Fruit fly (Drosophila melanogaster) whole organism, pupa: ENCODE data around the gene Sar1.

ENCODE experiments used
- CG10348 ChIP-seq: fragments of 200-800 bp; sonication (Bioruptor generic); IDR thresholded peaks from 2 replicates; pipeline ENCODE4 v1.3.6; 2022; ENCODE audit warnings: missing biosample characterization, missing genetic modification characterization
- CG12605 ChIP-seq: fragments of 200-800 bp; sonication (Bioruptor generic); IDR thresholded peaks from 2 replicates; pipeline ENCODE4 v1.3.6; 2022; ENCODE audit warnings: missing biosample characterization, missing genetic modification characterization
- CG13204 ChIP-seq: fragments of 200-800 bp; sonication (Bioruptor generic); optimal IDR thresholded peaks from 2 replicates; lab custom pipeline; 2018; ENCODE audit warnings: missing biosample characterization, mild to moderate bottlenecking, missing genetic modification characterization, moderate library complexity
- CG14655 ChIP-seq: fragments of 200-800 bp; sonication (Bioruptor generic); optimal IDR thresholded peaks from 3 replicates; lab custom pipeline; 2017; ENCODE audit warnings: mild to moderate bottlenecking, missing biosample characterization, missing genetic modification reagents, missing genetic modification characterization
- CG15710 ChIP-seq: fragments of 200-800 bp; sonication (Bioruptor generic); optimal IDR thresholded peaks from 2 replicates; lab custom pipeline; 2018; ENCODE audit warnings: missing biosample characterization, mild to moderate bottlenecking, missing genetic modification characterization, moderate library complexity
- CG17806 ChIP-seq: fragments of 200-800 bp; sonication (Bioruptor generic); optimal IDR thresholded peaks from 2 replicates; lab custom pipeline; 2018; ENCODE audit warnings: missing biosample characterization, mild to moderate bottlenecking, missing genetic modification characterization, moderate library complexity
- CG32121 ChIP-seq: fragments of 200-800 bp; sonication (Bioruptor generic); IDR thresholded peaks from 2 replicates; pipeline ENCODE4 v1.3.6; 2022; ENCODE audit warnings: missing biosample characterization, missing genetic modification characterization
- CG34367 ChIP-seq: fragments of 200-800 bp; sonication (Bioruptor generic); optimal IDR thresholded peaks from 2 replicates; lab custom pipeline; 2018; ENCODE audit warnings: missing biosample characterization, mild to moderate bottlenecking, missing genetic modification characterization
- CG4496 ChIP-seq: fragments of 200-800 bp; sonication (Bioruptor generic); IDR thresholded peaks from 3 replicates; pipeline ENCODE4 v1.3.6; 2022; ENCODE audit warnings: missing biosample characterization, missing genetic modification characterization
- CG8159 ChIP-seq: fragments of 200-800 bp; sonication (Bioruptor generic); optimal IDR thresholded peaks from 3 replicates; lab custom pipeline; 2018; ENCODE audit warnings: missing biosample characterization, mild to moderate bottlenecking, missing genetic modification characterization, moderate library complexity
- CG8301 ChIP-seq: fragments of 200-800 bp; sonication (Bioruptor generic); optimal IDR thresholded peaks from 2 replicates; lab custom pipeline; 2018; ENCODE audit warnings: missing biosample characterization, mild to moderate bottlenecking, missing genetic modification characterization
- CG9948 ChIP-seq: fragments of 200-800 bp; sonication (Bioruptor generic); optimal IDR thresholded peaks from 2 replicates; lab custom pipeline; 2018; ENCODE audit warnings: missing biosample characterization, mild to moderate bottlenecking, missing genetic modification characterization, moderate library complexity
- D1 ChIP-seq: fragments of 200-800 bp; sonication (Bioruptor generic); optimal IDR thresholded peaks from 2 replicates; lab custom pipeline; 2018; ENCODE audit warnings: missing biosample characterization, mild to moderate bottlenecking, missing genetic modification characterization, moderate library complexity
- EcR ChIP-seq: fragments of 200-800 bp; sonication (Bioruptor generic); optimal IDR thresholded peaks from 3 replicates; lab custom pipeline; 2019; ENCODE audit warnings: missing biosample characterization, missing genetic modification characterization, mild to moderate bottlenecking, moderate library complexity, missing genetic modification reagents
- Ets98B ChIP-seq: fragments of 200-800 bp; sonication (Bioruptor generic); IDR thresholded peaks from 2 replicates; pipeline ENCODE4 v1.3.6; 2022; ENCODE audit warnings: missing biosample characterization, missing genetic modification characterization
- Pif1A ChIP-seq: fragments of 200-800 bp; sonication (Bioruptor generic); optimal IDR thresholded peaks from 3 replicates; lab custom pipeline; 2016; ENCODE audit warnings: missing biosample characterization, missing genetic modification characterization
- Pif1B ChIP-seq: fragments of 200-800 bp; sonication (Bioruptor generic); optimal IDR thresholded peaks from 3 replicates; lab custom pipeline; 2016; ENCODE audit warnings: missing biosample characterization, missing genetic modification characterization
- Snoo ChIP-seq: fragments of 200-800 bp; sonication (Bioruptor generic); optimal IDR thresholded peaks from 3 replicates; lab custom pipeline; 2017; ENCODE audit warnings: missing biosample characterization, mild to moderate bottlenecking, missing genetic modification characterization, inconsistent platforms
- fd96Ca ChIP-seq: fragments of 200-800 bp; sonication (Bioruptor generic); IDR thresholded peaks from 3 replicates; pipeline ENCODE4 v1.3.6; 2022; ENCODE audit warnings: missing biosample characterization, missing genetic modification characterization
- gl ChIP-seq: fragments of 200-800 bp; sonication (Bioruptor generic); optimal IDR thresholded peaks from 2 replicates; lab custom pipeline; 2018; ENCODE audit warnings: missing biosample characterization, mild to moderate bottlenecking, missing genetic modification characterization
- rn ChIP-seq: fragments of 200-800 bp; sonication (Bioruptor generic); IDR thresholded peaks from 2 replicates; pipeline ENCODE4 v1.3.6; 2022; ENCODE audit warnings: missing biosample characterization, missing genetic modification characterization

Sar1 gene

dm6 chr3R:22331691-22332090 is 24.8 kb upstream of the Sar1 start, which contains the start of gene CG13862:
TSS of gene CG13862 (plus strand) at chr3R:22331991.
- TF ChIP-seq CG8301 (no peak), CG17806 (tag; lab: Kevin White, UChicago) (no peak), CG32121 (GFP tag; lab: Robert Waterston, UW) (no peak), Pif1A (GFP tag; lab: Kevin White, UChicago) (no peak), CG12605 (GFP tag; lab: Robert Waterston, UW) (no peak), CG13204 (GFP tag; lab: Kevin White, UChicago) (no peak), Ets98B (GFP tag; lab: Robert Waterston, UW) (no peak), CG14655 (GFP tag; lab: Kevin White, UChicago) (no peak), CG4496 (GFP tag; lab: Robert Waterston, UW) (no peak), Snoo (tag; lab: Kevin White, UChicago) (no peak), CG8159 (tag; lab: Kevin White, UChicago) (no peak), fd96Ca (GFP tag; lab: Robert Waterston, UW) (no peak), EcR (no peak), CG34367 (tag; lab: Kevin White, UChicago) (no peak), CG15710 (tag; lab: Kevin White, UChicago) (no peak)

dm6 chr3R:22334050-22334449 is 22.4 kb upstream of the Sar1 start, which contains the start of gene CG5391:
TSS of gene CG5391 (minus strand) at chr3R:22334150.
- TF ChIP-seq CG10348, result no peak
- TF ChIP-seq Ets98B (GFP tag; lab: Robert Waterston, UW), result no peak
- no peak for TF ChIP-seq CG14655 (GFP tag; lab: Kevin White, UChicago)
- TF ChIP-seq CG32121 (GFP tag; lab: Robert Waterston, UW), result no peak
- no peak for TF ChIP-seq CG8301
- no peak for TF ChIP-seq Snoo (tag; lab: Kevin White, UChicago)
- TF ChIP-seq Pif1A (GFP tag; lab: Kevin White, UChicago), result no peak
- no peak for TF ChIP-seq CG34367 (tag; lab: Kevin White, UChicago)
- TF ChIP-seq gl (tag; lab: Kevin White, UChicago), result no peak
- no peak for TF ChIP-seq CG9948 (tag; lab: Kevin White, UChicago)
- no peak for TF ChIP-seq CG12605 (GFP tag; lab: Robert Waterston, UW)
- TF ChIP-seq CG8159 (tag; lab: Kevin White, UChicago), result no peak
- TF ChIP-seq Pif1B, result no peak
- no peak for TF ChIP-seq rn (GFP tag; lab: Robert Waterston, UW)
- no peak for TF ChIP-seq CG13204 (GFP tag; lab: Kevin White, UChicago)
- TF ChIP-seq CG4496 (GFP tag; lab: Robert Waterston, UW), result no peak
- TF ChIP-seq D1 (tag; lab: Kevin White, UChicago), result no peak
- TF ChIP-seq CG17806 (tag; lab: Kevin White, UChicago), result no peak
- no peak for TF ChIP-seq CG15710 (tag; lab: Kevin White, UChicago)

- TF ChIP-seq Pif1A (GFP tag; lab: Kevin White, UChicago) (peak; percentile 71), CG32121 (GFP tag; lab: Robert Waterston, UW) (no peak; the same call in 1 of the 2 replicates), Pif1B (peak; percentile 53), CG17806 (tag; lab: Kevin White, UChicago) (peak; percentile 70), CG8159 (tag; lab: Kevin White, UChicago) (peak; percentile 77), D1 (tag; lab: Kevin White, UChicago) (no peak), CG13204 (GFP tag; lab: Kevin White, UChicago) (peak; percentile 55), rn (GFP tag; lab: Robert Waterston, UW) (peak; percentile 42; the same call in 1 of the 2 replicates), CG34367 (tag; lab: Kevin White, UChicago) (peak; percentile 49), CG9948 (tag; lab: Kevin White, UChicago) (peak; percentile 61), CG4496 (GFP tag; lab: Robert Waterston, UW) (peak; percentile 76; the same call in 2 of the 3 replicates), Ets98B (GFP tag; lab: Robert Waterston, UW) (peak; percentile 57; the same call in 1 of the 2 replicates), CG10348 (no peak), CG15710 (tag; lab: Kevin White, UChicago) (peak; percentile 76), CG14655 (GFP tag; lab: Kevin White, UChicago) (peak; percentile 69), CG8301 (peak; percentile 58), EcR (no peak), gl (tag; lab: Kevin White, UChicago) (peak; percentile 49), Snoo (tag; lab: Kevin White, UChicago) (peak; percentile 64), CG12605 (GFP tag; lab: Robert Waterston, UW) (no peak), fd96Ca (GFP tag; lab: Robert Waterston, UW) (peak; percentile 71; the same call in 2 of the 3 replicates)
Measured at dm6 chr3R:22339510-22339909, 17.0 kb upstream of the Sar1 start.

- no peak for TF ChIP-seq CG10348
- no peak for TF ChIP-seq Pif1A (GFP tag; lab: Kevin White, UChicago)
- TF ChIP-seq CG4496 (GFP tag; lab: Robert Waterston, UW), result no peak
- no peak for TF ChIP-seq EcR
- no peak for TF ChIP-seq fd96Ca (GFP tag; lab: Robert Waterston, UW)
- no peak for TF ChIP-seq Pif1B
- TF ChIP-seq CG12605 (GFP tag; lab: Robert Waterston, UW), result no peak
- no peak for TF ChIP-seq rn (GFP tag; lab: Robert Waterston, UW)
- TF ChIP-seq CG14655 (GFP tag; lab: Kevin White, UChicago), result no peak
- TF ChIP-seq CG8301, result no peak
- TF ChIP-seq CG8159 (tag; lab: Kevin White, UChicago), result no peak
- no peak for TF ChIP-seq Snoo (tag; lab: Kevin White, UChicago)
- no peak for TF ChIP-seq Ets98B (GFP tag; lab: Robert Waterston, UW)
- TF ChIP-seq CG17806 (tag; lab: Kevin White, UChicago), result no peak
- no peak for TF ChIP-seq D1 (tag; lab: Kevin White, UChicago)
- TF ChIP-seq CG9948 (tag; lab: Kevin White, UChicago), result no peak
Measured at dm6 chr3R:22340207-22340606, 16.3 kb upstream of the Sar1 start, which contains the start of gene CG5388. TSS of gene CG5388 (minus strand) at chr3R:22340307.

- TF ChIP-seq gl (tag; lab: Kevin White, UChicago), result no peak
- no peak for TF ChIP-seq D1 (tag; lab: Kevin White, UChicago)
- TF ChIP-seq fd96Ca (GFP tag; lab: Robert Waterston, UW), result no peak
- no peak for TF ChIP-seq CG17806 (tag; lab: Kevin White, UChicago)
- no peak for TF ChIP-seq CG12605 (GFP tag; lab: Robert Waterston, UW)
- TF ChIP-seq Snoo (tag; lab: Kevin White, UChicago), result no peak
- no peak for TF ChIP-seq CG32121 (GFP tag; lab: Robert Waterston, UW)
- TF ChIP-seq Pif1A (GFP tag; lab: Kevin White, UChicago), result no peak
- no peak for TF ChIP-seq CG4496 (GFP tag; lab: Robert Waterston, UW)
- TF ChIP-seq CG34367 (tag; lab: Kevin White, UChicago), result no peak
- TF ChIP-seq EcR, result no peak
- no peak for TF ChIP-seq rn (GFP tag; lab: Robert Waterston, UW)
- no peak for TF ChIP-seq Pif1B
- no peak for TF ChIP-seq CG8159 (tag; lab: Kevin White, UChicago)
- no peak for TF ChIP-seq CG8301
- TF ChIP-seq CG10348, result no peak
- no peak for TF ChIP-seq CG9948 (tag; lab: Kevin White, UChicago)
- no peak for TF ChIP-seq CG14655 (GFP tag; lab: Kevin White, UChicago)
Measured at dm6 chr3R:22341652-22342051, 14.8 kb upstream of the Sar1 start.
